Worm (Caenorhabditis elegans) whole organism, young adult: Measurements from ENCODE around the gene T03D8.6.
A peak's percentile ranks its signal among the peaks of the same experiment; 100 is the strongest.

Experiments used
- B0261.1 ChIP-seq: sonication (generic microtip); optimal IDR thresholded peaks from 2 replicates; lab custom pipeline; 2016; ENCODE audit warnings: mild to moderate bottlenecking, missing genetic modification characterization, moderate library complexity, missing compliant biosample characterization
- B0336.3 ChIP-seq: fragments of 200-800 bp; sonication (Bioruptor generic); IDR thresholded peaks from 2 replicates; pipeline ENCODE4 v1.3.6; 2022; ENCODE audit warnings: missing genetic modification characterization, missing compliant biosample characterization
- D2030.7 ChIP-seq: fragments of 200-800 bp; sonication (Bioruptor generic); IDR thresholded peaks from 2 replicates; pipeline ENCODE4 v1.3.6; 2022; ENCODE audit warnings: missing genetic modification reagents, missing genetic modification characterization, missing compliant biosample characterization
- F10E7.11 ChIP-seq: sonication (generic microtip); optimal IDR thresholded peaks from 2 replicates; lab custom pipeline; 2017; ENCODE audit warnings: mild to moderate bottlenecking, missing genetic modification characterization, moderate library complexity, missing compliant biosample characterization
- F33H1.4 ChIP-seq: fragments of 200-800 bp; sonication (Bioruptor generic); IDR thresholded peaks from 2 replicates; pipeline ENCODE4 v1.3.6; 2022; ENCODE audit warnings: missing genetic modification reagents, missing genetic modification characterization, missing compliant biosample characterization
- F39B2.1 ChIP-seq: fragments of 200-800 bp; sonication (Bioruptor generic); IDR thresholded peaks from 2 replicates; pipeline ENCODE4 v1.3.6; 2022; ENCODE audit warnings: missing genetic modification reagents, missing genetic modification characterization, missing compliant biosample characterization
- F57C9.4 ChIP-seq: sonication (generic microtip); optimal IDR thresholded peaks from 2 replicates; lab custom pipeline; 2017; ENCODE audit warnings: mild to moderate bottlenecking, missing genetic modification characterization, missing compliant biosample characterization
- K11D2.4 ChIP-seq: fragments of 200-800 bp; sonication (Bioruptor generic); IDR thresholded peaks from 2 replicates; pipeline ENCODE4 v1.3.6; 2022; ENCODE audit warnings: missing genetic modification reagents, missing genetic modification characterization, missing compliant biosample characterization
- K12H6.12 ChIP-seq: fragments of 200-800 bp; sonication (Bioruptor generic); optimal IDR thresholded peaks from 2 replicates; lab custom pipeline; 2018; ENCODE audit warnings: mild to moderate bottlenecking, missing genetic modification characterization, missing compliant biosample characterization
- Y53G8AR.9 ChIP-seq: fragments of 200-800 bp; sonication (Bioruptor generic); conservative IDR thresholded peaks from 2 replicates; pipeline ENCODE4 v1.3.6; 2022; ENCODE audit warnings: missing genetic modification reagents, missing genetic modification characterization, missing compliant biosample characterization
- Y56A3A.18 ChIP-seq: fragments of 200-800 bp; sonication (Bioruptor generic); IDR thresholded peaks from 2 replicates; pipeline ENCODE4 v1.3.6; 2022; ENCODE audit warnings: missing genetic modification reagents, missing genetic modification characterization, missing compliant biosample characterization
- Y67H2A.10 ChIP-seq: fragments of 200-800 bp; sonication (Bioruptor generic); conservative IDR thresholded peaks from 2 replicates; pipeline ENCODE4 v1.3.6; 2022; ENCODE audit warnings: missing genetic modification reagents, missing genetic modification characterization, missing compliant biosample characterization
- aptf-2 ChIP-seq: fragments of 200-800 bp; sonication (Bioruptor generic); conservative IDR thresholded peaks from 2 replicates; pipeline ENCODE4 v1.3.6; 2022; ENCODE audit warnings: missing genetic modification reagents, missing genetic modification characterization, missing compliant biosample characterization
- attf-5 ChIP-seq: fragments of 200-800 bp; sonication (Bioruptor generic); optimal IDR thresholded peaks from 2 replicates; lab custom pipeline; 2018; ENCODE audit warnings: mild to moderate bottlenecking, missing genetic modification characterization, missing compliant biosample characterization
- bed-2 ChIP-seq: fragments of 200-800 bp; sonication (Bioruptor generic); IDR thresholded peaks from 2 replicates; pipeline ENCODE4 v1.3.6; 2022; ENCODE audit warnings: missing genetic modification reagents, missing genetic modification characterization, missing compliant biosample characterization
- ccch-3 ChIP-seq: fragments of 200-800 bp; sonication (Bioruptor generic); optimal IDR thresholded peaks from 2 replicates; lab custom pipeline; 2018; ENCODE audit warnings: mild to moderate bottlenecking, missing genetic modification characterization, missing compliant biosample characterization
- ceh-27 ChIP-seq: fragments of 200-800 bp; sonication (Bioruptor generic); optimal IDR thresholded peaks from 2 replicates; lab custom pipeline; 2018; ENCODE audit warnings: mild to moderate bottlenecking, missing genetic modification characterization, moderate library complexity, missing compliant biosample characterization
- ceh-79 ChIP-seq: sonication (generic microtip); optimal IDR thresholded peaks from 2 replicates; lab custom pipeline; 2017; ENCODE audit warnings: mild to moderate bottlenecking, missing genetic modification characterization, missing compliant biosample characterization
- dox-1 ChIP-seq: fragments of 200-800 bp; sonication (Bioruptor generic); IDR thresholded peaks from 2 replicates; pipeline ENCODE4 v1.3.6; 2022; ENCODE audit warnings: missing genetic modification reagents, missing genetic modification characterization, missing compliant biosample characterization
- dpl-1 ChIP-seq: fragments of 150-350 bp; optimal IDR thresholded peaks from 2 replicates; lab custom pipeline; 2014; ENCODE audit warnings: missing biosample characterization, missing genetic modification reagents, missing genetic modification characterization
- egl-44 ChIP-seq: fragments of 200-800 bp; sonication (Bioruptor generic); IDR thresholded peaks from 2 replicates; pipeline ENCODE4 v1.3.6; 2022; ENCODE audit warnings: missing genetic modification reagents, missing genetic modification characterization, missing compliant biosample characterization
- ekl-4 ChIP-seq: fragments of 200-800 bp; sonication (Bioruptor generic); IDR thresholded peaks from 2 replicates; pipeline ENCODE4 v1.3.6; 2022; ENCODE audit warnings: missing genetic modification reagents, missing genetic modification characterization, missing compliant biosample characterization
- fkh-3 ChIP-seq: sonication (generic microtip); optimal IDR thresholded peaks from 2 replicates; lab custom pipeline; 2016; ENCODE audit warnings: mild to moderate bottlenecking, missing genetic modification characterization, missing compliant biosample characterization
- hrde-1 ChIP-seq: sonication (generic microtip); optimal IDR thresholded peaks from 2 replicates; lab custom pipeline; 2016; ENCODE audit warnings: missing genetic modification characterization, mild to moderate bottlenecking, missing compliant biosample characterization, moderate library complexity, missing genotype, missing genetic modification reagents, borderline replicate concordance
- lin-40 ChIP-seq: sonication (generic microtip); optimal IDR thresholded peaks from 2 replicates; lab custom pipeline; 2016; ENCODE audit warnings: missing genetic modification characterization, mild to moderate bottlenecking, missing compliant biosample characterization, missing genotype, missing genetic modification reagents
- lir-1 ChIP-seq: fragments of 200-800 bp; sonication (Bioruptor generic); conservative IDR thresholded peaks from 2 replicates; pipeline ENCODE4 v1.3.6; 2022; ENCODE audit warnings: missing genetic modification reagents, missing genetic modification characterization, missing compliant biosample characterization
- madf-10 ChIP-seq: sonication (generic microtip); optimal IDR thresholded peaks from 2 replicates; lab custom pipeline; 2016; ENCODE audit warnings: mild to moderate bottlenecking, missing genetic modification characterization, missing compliant biosample characterization
- madf-3 ChIP-seq: fragments of 200-800 bp; sonication (Bioruptor generic); IDR thresholded peaks from 2 replicates; pipeline ENCODE4 v1.3.6; 2022; ENCODE audit warnings: missing genetic modification reagents, missing genetic modification characterization, missing compliant biosample characterization
- mcd-1 ChIP-seq: fragments of 200-800 bp; sonication (Bioruptor generic); IDR thresholded peaks from 2 replicates; pipeline ENCODE4 v1.3.6; 2022; ENCODE audit warnings: missing genetic modification reagents, missing genetic modification characterization, missing compliant biosample characterization
- mes-4 ChIP-seq: sonication (generic microtip); optimal IDR thresholded peaks from 2 replicates; lab custom pipeline; 2016; ENCODE audit warnings: missing genotype, missing genetic modification characterization, missing compliant biosample characterization
- mxl-1 ChIP-seq: sonication (generic microtip); optimal IDR thresholded peaks from 2 replicates; lab custom pipeline; 2016; ENCODE audit warnings: missing genetic modification characterization, missing compliant biosample characterization
- nfya-2 ChIP-seq: fragments of 200-800 bp; sonication (Bioruptor generic); IDR thresholded peaks from 2 replicates; pipeline ENCODE4 v1.3.6; 2022; ENCODE audit warnings: missing genetic modification reagents, missing genetic modification characterization, missing compliant biosample characterization
- nfyb-1 ChIP-seq: fragments of 200-800 bp; sonication (Bioruptor generic); IDR thresholded peaks from 2 replicates; pipeline ENCODE4 v1.3.6; 2022; ENCODE audit warnings: missing genetic modification reagents, missing genetic modification characterization, missing compliant biosample characterization
- nhr-80 ChIP-seq: sonication (generic microtip); optimal IDR thresholded peaks from 2 replicates; lab custom pipeline; 2016; ENCODE audit warnings: missing genetic modification characterization, missing compliant biosample characterization
- pha-4 ChIP-seq: fragments of 150-350 bp; sonication (generic microtip); optimal IDR thresholded peaks from 2 replicates; lab custom pipeline; 2014; ENCODE audit warnings: missing biosample characterization, missing genetic modification reagents, missing genetic modification characterization
- rcor-1 ChIP-seq: fragments of 200-800 bp; sonication (Bioruptor generic); IDR thresholded peaks from 2 replicates; pipeline ENCODE4 v1.3.6; 2022; ENCODE audit warnings: missing genetic modification reagents, missing genetic modification characterization, missing compliant biosample characterization
- rec-8 ChIP-seq, 2 experiments: sonication (generic microtip); optimal IDR thresholded peaks; 2 replicates each; lab custom pipeline; 2016; ENCODE audit warnings: mild to moderate bottlenecking in 2 of 2, missing genetic modification characterization in 2 of 2, missing genetic modification reagents in 2 of 2, missing genotype in 2 of 2, missing biosample characterization in 1 of 2, missing compliant biosample characterization in 1 of 2, moderate library complexity in 1 of 2
- repo-1 ChIP-seq: sonication (generic microtip); optimal IDR thresholded peaks from 2 replicates; lab custom pipeline; 2017; ENCODE audit warnings: mild to moderate bottlenecking, missing genetic modification characterization, missing compliant biosample characterization
- snpc-3.4 ChIP-seq: sonication (generic microtip); optimal IDR thresholded peaks from 2 replicates; lab custom pipeline; 2017; ENCODE audit warnings: missing genetic modification characterization, mild to moderate bottlenecking, missing compliant biosample characterization, antibody characterized with exemption, moderate library complexity, missing genotype, missing genetic modification reagents
- tbp1 ChIP-seq: fragments of 200-800 bp; sonication (Bioruptor generic); optimal IDR thresholded peaks from 2 replicates; lab custom pipeline; 2018; ENCODE audit warnings: mild to moderate bottlenecking, missing genetic modification characterization, missing compliant biosample characterization
- tlf-1 ChIP-seq: fragments of 200-800 bp; sonication (Bioruptor generic); optimal IDR thresholded peaks from 2 replicates; lab custom pipeline; 2018; ENCODE audit warnings: mild to moderate bottlenecking, missing genetic modification characterization, missing compliant biosample characterization
- ztf-25 ChIP-seq: fragments of 200-800 bp; sonication (Bioruptor generic); IDR thresholded peaks from 2 replicates; pipeline ENCODE4 v1.3.6; 2022; ENCODE audit warnings: missing genetic modification reagents, missing genetic modification characterization, missing compliant biosample characterization
- ztf-28 ChIP-seq: fragments of 200-800 bp; sonication (Bioruptor generic); IDR thresholded peaks from 2 replicates; pipeline ENCODE4 v1.3.6; 2022; ENCODE audit warnings: missing genetic modification reagents, missing genetic modification characterization, missing compliant biosample characterization
- ztf-6 ChIP-seq: fragments of 200-800 bp; sonication (Bioruptor generic); IDR thresholded peaks from 2 replicates; pipeline ENCODE4 v1.3.6; 2022; ENCODE audit warnings: missing genetic modification reagents, missing genetic modification characterization, missing compliant biosample characterization

T03D8.6 gene

DNA sequence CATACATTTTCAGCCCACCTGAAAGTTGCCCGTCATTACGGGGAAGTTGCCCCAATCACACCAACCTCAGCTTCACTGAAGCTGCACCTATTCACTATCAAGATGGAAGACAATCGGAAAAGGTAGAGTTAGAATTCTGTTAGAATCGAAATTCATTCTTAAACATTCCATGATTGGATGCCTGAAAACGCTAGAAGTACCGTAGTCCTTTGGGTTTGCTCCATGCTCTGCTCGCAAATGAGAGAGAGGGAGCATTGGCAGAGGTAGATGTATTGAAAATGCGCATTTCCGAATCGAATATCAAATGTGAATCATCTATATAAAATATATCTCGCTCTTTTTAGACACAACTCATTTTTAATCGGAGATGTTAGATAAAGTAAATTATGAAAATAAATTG lies 39.7 kb downstream of the T03D8.6 start, which contains the start of gene hif-1 (continued):
- TF ChIP-seq dox-1 (GFP tag; lab: Robert Waterston, UW) (no peak), Y56A3A.18 (0 out of 2 replicates have a peak, but pooled peaks have one; percentile 2), F33H1.4 (GFP tag; lab: Robert Waterston, UW) (no peak), Y67H2A.10 (GFP tag; lab: Robert Waterston, UW) (no peak), dpl-1 (GFP tag; lab: Kevin White, UChicago) (no peak), K11D2.4 (GFP tag; lab: Robert Waterston, UW) (no peak), pha-4 (no peak)

DNA sequence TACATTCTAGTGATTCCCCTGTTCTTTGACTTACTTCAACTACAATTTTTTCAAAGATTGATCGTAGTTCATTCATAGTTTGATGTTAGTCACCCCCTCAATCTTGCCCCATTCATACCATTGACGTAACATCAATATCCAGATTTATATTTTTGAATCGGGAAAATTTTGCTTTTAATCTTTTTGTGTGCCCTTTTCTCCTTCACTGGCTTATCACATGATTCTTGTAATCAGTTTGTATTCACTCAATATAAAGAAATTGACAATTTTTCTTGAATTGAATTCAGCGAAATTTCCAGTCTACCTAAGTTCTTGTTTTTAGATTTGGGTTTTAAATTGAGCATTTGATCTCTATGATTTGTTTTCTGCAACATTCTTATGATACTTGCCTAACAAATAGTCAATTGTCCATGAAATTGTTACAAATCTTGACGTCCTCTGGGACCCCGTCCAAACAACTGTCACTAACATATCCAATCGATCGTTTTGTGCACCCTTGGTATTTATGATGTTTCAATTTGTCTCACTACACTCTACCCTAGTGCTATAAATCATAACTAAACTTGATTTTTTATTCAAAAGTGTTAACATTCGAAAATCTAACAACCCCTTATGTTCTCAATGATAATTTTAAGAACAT lies 40.3 kb downstream of the T03D8.6 start:
- no peak for TF ChIP-seq tlf-1 (GFP tag; lab: Kevin White, UChicago)
- TF ChIP-seq rec-8 (tag; optimal IDR thresholded peaks at IDR 0.05; lab: Kevin White, UChicago): no peak
- TF ChIP-seq K12H6.12 (tag; lab: Kevin White, UChicago): no peak
- TF ChIP-seq Y53G8AR.9: no peak
- no peak for TF ChIP-seq nfyb-1
- 0 out of 2 replicates have a peak, but pooled peaks have one; percentile 18 for TF ChIP-seq ekl-4
- TF ChIP-seq aptf-2 (GFP tag; lab: Robert Waterston, UW): no peak
- 0 out of 2 replicates have a peak, but pooled peaks have one; percentile 42 for TF ChIP-seq Y56A3A.18
- no peak for TF ChIP-seq mes-4 (tag; lab: Kevin White, UChicago)
- no peak for TF ChIP-seq D2030.7 (GFP tag; lab: Robert Waterston, UW)
- peak; percentile 49 for TF ChIP-seq madf-10 (tag; lab: Kevin White, UChicago)
- TF ChIP-seq B0336.3 (GFP tag; lab: Robert Waterston, UW): 0 out of 2 replicates have a peak, but pooled peaks have one; percentile 20
- no peak for TF ChIP-seq mcd-1
- no peak for TF ChIP-seq tbp1 (GFP tag; lab: Kevin White, UChicago)
- TF ChIP-seq B0261.1: no peak
- no peak for TF ChIP-seq rcor-1 (GFP tag; lab: Robert Waterston, UW)

DNA sequence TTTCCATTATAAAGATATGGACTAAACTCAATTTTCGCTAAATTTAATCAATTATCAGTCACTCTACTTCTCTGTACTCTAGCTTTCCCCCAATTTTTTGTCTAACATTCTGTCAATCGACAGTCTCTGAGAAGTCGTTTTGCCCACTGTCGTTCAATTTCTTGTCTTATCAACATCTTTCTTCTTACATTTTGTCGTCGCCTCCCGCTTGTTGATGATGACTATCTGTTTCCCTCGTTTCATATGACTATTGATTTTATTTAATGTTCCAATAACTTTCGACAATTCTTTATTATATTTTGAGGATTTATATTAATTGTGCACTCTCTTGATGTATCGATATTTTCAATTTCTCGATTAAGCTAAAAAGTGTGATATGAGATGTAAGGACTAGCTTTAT lies 41.2 kb downstream of the T03D8.6 start:
- TF ChIP-seq rec-8 (tag; optimal IDR thresholded peaks at IDR 0.05; lab: Kevin White, UChicago) (no peak), mxl-1 (tag; lab: Kevin White, UChicago) (no peak), lir-1 (GFP tag; lab: Robert Waterston, UW) (no peak), K12H6.12 (tag; lab: Kevin White, UChicago) (no peak), ztf-6 (GFP tag; lab: Robert Waterston, UW) (no peak), hrde-1 (tag; lab: Kevin White, UChicago) (no peak), egl-44 (GFP tag; lab: Robert Waterston, UW) (0 out of 2 replicates have a peak, but pooled peaks have one; percentile 28), nfya-2 (GFP tag; lab: Robert Waterston, UW) (no peak), ztf-28 (GFP tag; lab: Robert Waterston, UW) (no peak), fkh-3 (tag; lab: Kevin White, UChicago) (no peak), snpc-3.4 (tag; lab: Kevin White, UChicago) (no peak), nhr-80 (peak; percentile 20)

DNA sequence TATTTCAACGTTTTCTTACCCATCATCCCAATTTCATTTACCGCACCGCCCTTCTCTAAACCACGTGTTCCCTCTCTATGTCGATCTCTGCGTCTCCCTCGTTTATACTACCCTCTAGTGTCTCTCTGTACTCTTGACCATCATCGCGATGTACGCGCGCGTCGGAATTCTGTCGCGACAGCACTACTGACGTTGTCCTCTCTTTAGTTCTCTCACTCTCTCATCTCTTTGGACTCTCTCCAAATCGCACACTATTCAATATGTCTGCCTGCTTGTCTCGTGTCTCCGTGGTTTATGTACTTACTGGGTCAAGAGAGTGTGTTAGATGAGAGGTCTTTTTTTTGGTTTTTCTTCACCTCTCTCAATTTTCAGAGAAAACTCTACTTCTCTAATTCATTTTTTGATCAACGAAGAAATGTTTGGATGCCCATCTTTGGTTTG lies 41.9 kb downstream of the T03D8.6 start:
- TF ChIP-seq ztf-25 (GFP tag; lab: Robert Waterston, UW) (no peak), madf-3 (GFP tag; lab: Robert Waterston, UW) (no peak), lin-40 (tag; lab: Kevin White, UChicago) (peak; percentile 96), attf-5 (GFP tag; lab: Kevin White, UChicago) (peak; percentile 78), ccch-3 (GFP tag; lab: Kevin White, UChicago) (no peak), F10E7.11 (tag; lab: Kevin White, UChicago) (no peak), ceh-27 (peak; percentile 98), repo-1 (tag; lab: Kevin White, UChicago) (peak; percentile 60), F39B2.1 (GFP tag; lab: Robert Waterston, UW) (no peak), nfya-2 (GFP tag; lab: Robert Waterston, UW) (no peak), bed-2 (no peak), ceh-79 (tag; lab: Kevin White, UChicago) (no peak), F57C9.4 (no peak), mcd-1 (peak; percentile 78)
